Fruit fly (Drosophila melanogaster): ENCODE results near the gene Hmr.

DNA sequence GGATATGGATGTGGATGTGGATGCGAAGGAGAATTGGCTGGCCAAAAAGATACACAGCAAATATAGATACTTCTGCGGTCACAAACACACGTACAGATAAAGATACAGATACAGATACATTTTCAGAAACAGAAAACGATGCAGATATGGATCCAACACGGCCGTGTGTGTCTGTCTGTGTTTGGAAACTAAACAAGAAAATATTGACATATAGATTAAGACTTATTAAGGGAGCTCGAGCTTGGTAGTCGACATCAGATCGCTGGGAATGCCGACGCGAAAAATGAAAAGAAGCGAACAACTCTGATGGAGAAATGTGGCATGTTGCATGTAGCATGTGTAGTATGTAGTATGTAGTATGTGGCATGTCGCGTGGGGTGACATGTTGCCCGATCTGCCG lies 13.6 kb downstream of the Hmr start:
- TF ChIP-seq bab1 (GFP tag; optimal IDR thresholded peaks at IDR 0.05) (no peak), CG1620 (GFP tag; optimal IDR thresholded peaks at IDR 0.05) (no peak), kay (GFP tag; ENCODE audit: borderline replicate concordance) (no peak), CG5204 (GFP tag; optimal IDR thresholded peaks at IDR 0.05) (no peak), Mnt (GFP tag; optimal IDR thresholded peaks at IDR 0.05) (no peak), CG11617 (GFP tag; optimal IDR thresholded peaks at IDR 0.05) (no peak), CG14711 (tag; optimal IDR thresholded peaks at IDR 0.05) (no peak), toe (GFP tag; optimal IDR thresholded peaks at IDR 0.05) (no peak), Crg-1 (GFP tag; optimal IDR thresholded peaks at IDR 0.05) (no peak), ovo (GFP tag; optimal IDR thresholded peaks at IDR 0.05) (no peak), CG7045 (GFP tag; optimal IDR thresholded peaks at IDR 0.05) (no peak), Clk (GFP tag; optimal IDR thresholded peaks at IDR 0.05) (no peak), pad (GFP tag; optimal IDR thresholded peaks at IDR 0.05) (no peak)
